Worm (Caenorhabditis elegans): ENCODE data around the gene Y17G7B.23.

DNA sequence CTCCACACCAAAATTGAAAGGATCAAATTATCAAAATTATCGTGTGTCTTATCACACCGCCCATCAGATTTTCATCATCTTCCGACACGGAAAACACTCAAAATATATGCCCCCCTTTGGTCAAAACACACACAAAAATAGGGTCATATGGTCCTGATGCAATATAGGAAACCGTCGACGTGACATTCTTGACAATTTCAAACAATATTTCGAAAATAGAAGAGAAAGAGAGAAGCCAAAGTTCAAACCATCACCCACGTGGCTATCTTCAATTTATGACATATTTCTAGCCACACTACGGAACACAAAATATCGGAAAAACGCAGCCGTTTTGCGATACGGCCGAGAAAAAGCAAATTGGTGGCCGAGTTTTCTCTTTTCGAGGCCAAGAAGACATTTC lies 51.6 kb downstream of the Y17G7B.23 start:
- TF ChIP-seq elt-2 (tag; optimal IDR thresholded peaks at IDR 0.05): no peak
- TF ChIP-seq fkh-10 (GFP tag; optimal IDR thresholded peaks at IDR 0.05): no peak
- no peak for TF ChIP-seq ceh-34 (tag; optimal IDR thresholded peaks at IDR 0.05)
- no peak for TF ChIP-seq hlh-6 (tag; optimal IDR thresholded peaks at IDR 0.05)
- no peak for TF ChIP-seq nfya-1 (tag; optimal IDR thresholded peaks at IDR 0.05)
- TF ChIP-seq K09A11.1 (tag; optimal IDR thresholded peaks at IDR 0.05; ENCODE audit: insufficient read depth): no peak
- TF ChIP-seq ama-1 (optimal IDR thresholded peaks at IDR 0.05): no peak
- TF ChIP-seq ztf-16 (tag; optimal IDR thresholded peaks at IDR 0.05): no peak
- no peak for TF ChIP-seq hlh-8 (tag; optimal IDR thresholded peaks at IDR 0.05)
- no peak for TF ChIP-seq pqm-1 (tag; optimal IDR thresholded peaks at IDR 0.05)
- TF ChIP-seq ceh-24 (tag; optimal IDR thresholded peaks at IDR 0.05): no peak
- no peak for TF ChIP-seq pag-3 (tag; optimal IDR thresholded peaks at IDR 0.05; ENCODE audit: borderline replicate concordance)
- TF ChIP-seq mec-3 (tag; optimal IDR thresholded peaks at IDR 0.05; ENCODE audit: borderline replicate concordance): no peak
- TF ChIP-seq lim-6 (tag; optimal IDR thresholded peaks at IDR 0.05): no peak

Measured in whole organism, late embryonic.